Fruit fly (Drosophila melanogaster) whole organism, prepupa: ENCODE results near the gene Jupiter.

Experiments used
- Blimp-1 ChIP-seq: fragments of 200-800 bp; sonication (Bioruptor generic); optimal IDR thresholded peaks from 3 replicates; lab custom pipeline; 2017; ENCODE audit warnings: missing biosample characterization, missing genetic modification characterization, mild to moderate bottlenecking, moderate library complexity, missing genetic modification reagents
- CG10669 ChIP-seq: fragments of 200-800 bp; sonication (Bioruptor generic); optimal IDR thresholded peaks from 3 replicates; lab custom pipeline; 2018; ENCODE audit warnings: missing biosample characterization, mild to moderate bottlenecking, missing genetic modification characterization, moderate library complexity
- CG11294 ChIP-seq: fragments of 200-800 bp; sonication (Bioruptor generic); IDR thresholded peaks from 2 replicates; pipeline ENCODE4 v1.3.6; 2022; ENCODE audit warnings: missing biosample characterization, missing genetic modification characterization
- CG11762 ChIP-seq: fragments of 200-800 bp; sonication (Bioruptor generic); optimal IDR thresholded peaks from 3 replicates; lab custom pipeline; 2016; ENCODE audit warnings: missing biosample characterization, missing genetic modification characterization; ENCODE audit not compliant: insufficient read depth
- CG16779 ChIP-seq: fragments of 200-800 bp; sonication (Bioruptor generic); optimal IDR thresholded peaks from 3 replicates; lab custom pipeline; 2017; ENCODE audit warnings: missing biosample characterization, mild to moderate bottlenecking, missing genetic modification characterization
- CG3919 ChIP-seq: fragments of 200-800 bp; sonication (Bioruptor generic); optimal IDR thresholded peaks from 3 replicates; lab custom pipeline; 2016; ENCODE audit warnings: missing biosample characterization, missing genetic modification characterization
- CG6163 ChIP-seq: fragments of 200-800 bp; sonication (Bioruptor generic); IDR thresholded peaks from 3 replicates; pipeline ENCODE4 v1.3.6; 2022; ENCODE audit warnings: missing biosample characterization, missing genetic modification characterization
- CG8119 ChIP-seq: fragments of 200-800 bp; sonication (Bioruptor generic); IDR thresholded peaks from 3 replicates; pipeline ENCODE4 v1.3.6; 2022; ENCODE audit warnings: missing biosample characterization, missing genetic modification characterization
- Ets21C ChIP-seq: fragments of 200-800 bp; sonication (Bioruptor generic); optimal IDR thresholded peaks from 3 replicates; lab custom pipeline; 2016; ENCODE audit warnings: missing biosample characterization, missing genetic modification characterization
- Hr4 ChIP-seq: fragments of 200-800 bp; sonication (Bioruptor generic); optimal IDR thresholded peaks from 3 replicates; lab custom pipeline; 2016; ENCODE audit warnings: missing biosample characterization, missing genetic modification characterization
- acj6 ChIP-seq: fragments of 200-800 bp; sonication (Bioruptor generic); optimal IDR thresholded peaks from 3 replicates; lab custom pipeline; 2016; ENCODE audit warnings: missing biosample characterization, missing genetic modification characterization
- fkh ChIP-seq: fragments of 200-800 bp; sonication (Bioruptor generic); optimal IDR thresholded peaks from 3 replicates; lab custom pipeline; 2017; ENCODE audit warnings: missing biosample characterization, mild to moderate bottlenecking, missing genetic modification characterization, moderate library complexity
- pdm3 ChIP-seq: fragments of 200-800 bp; sonication (Bioruptor generic); optimal IDR thresholded peaks from 3 replicates; lab custom pipeline; 2016; ENCODE audit warnings: missing biosample characterization, missing genetic modification characterization

dm6 chr3R:11562326-11563109, 57.2 kb downstream of the Jupiter start:
- TF ChIP-seq Ets21C (GFP tag; lab: Kevin White, UChicago) (peak; percentile 92), CG3919 (GFP tag; lab: Kevin White, UChicago) (peak; percentile 97), CG11762 (peak; percentile 98), pdm3 (GFP tag; lab: Kevin White, UChicago) (peak; percentile 95), Blimp-1 (peak; percentile 96), fkh (GFP tag; lab: Kevin White, UChicago) (peak; percentile 95), CG10669 (GFP tag; lab: Kevin White, UChicago) (peak; percentile 94), CG8119 (GFP tag; lab: Robert Waterston, UW) (peak; percentile 87), acj6 (GFP tag; lab: Kevin White, UChicago) (peak; percentile 95), Hr4 (GFP tag; lab: Kevin White, UChicago) (peak; percentile 92), CG16779 (peak; percentile 91), CG6163 (peak; percentile 98), CG11294 (GFP tag; lab: Robert Waterston, UW) (peak; percentile 95)
